Worm (Caenorhabditis elegans) whole organism, midembryonic: ENCODE results near the gene figl-1.

Experiments
- T22C8.4 ChIP-seq: fragments of 200-800 bp; sonication (Bioruptor generic); IDR thresholded peaks from 2 replicates; pipeline ENCODE4 v1.3.6; 2022; ENCODE audit warnings: missing genetic modification characterization, missing compliant biosample characterization
- cog-1 ChIP-seq: sonication (generic microtip); optimal IDR thresholded peaks from 2 replicates; lab custom pipeline; 2016; ENCODE audit warnings: missing genetic modification characterization, missing compliant biosample characterization
- flt-1 ChIP-seq: fragments of 200-800 bp; sonication (Bioruptor generic); IDR thresholded peaks from 2 replicates; pipeline ENCODE4 v1.3.6; 2022; ENCODE audit warnings: missing genetic modification characterization, missing compliant biosample characterization
- klf-2 ChIP-seq: fragments of 200-800 bp; sonication (Bioruptor generic); conservative IDR thresholded peaks from 2 replicates; pipeline ENCODE4 v1.3.6; 2022; ENCODE audit warnings: missing genetic modification reagents, missing genetic modification characterization, missing compliant biosample characterization
- med-1 ChIP-seq: sonication (generic microtip); optimal IDR thresholded peaks from 2 replicates; lab custom pipeline; 2017; ENCODE audit warnings: missing genetic modification characterization, mild to moderate bottlenecking, missing compliant biosample characterization, antibody characterized with exemption, missing genetic modification reagents; ENCODE audit not compliant: insufficient read depth
- ref-1 ChIP-seq: fragments of 200-800 bp; sonication (Bioruptor generic); conservative IDR thresholded peaks from 2 replicates; pipeline ENCODE4 v1.3.6; 2022; ENCODE audit warnings: missing genetic modification reagents, missing genetic modification characterization, missing compliant biosample characterization
- tab-1 ChIP-seq: fragments of 200-800 bp; sonication (Bioruptor generic); IDR thresholded peaks from 2 replicates; pipeline ENCODE4 v1.3.6; 2022; ENCODE audit warnings: missing genetic modification characterization, missing compliant biosample characterization
- ztf-23 ChIP-seq: fragments of 200-800 bp; sonication (Bioruptor generic); IDR thresholded peaks from 2 replicates; pipeline ENCODE4 v1.3.6; 2022; ENCODE audit warnings: missing genetic modification reagents, missing genetic modification characterization, missing compliant biosample characterization
- ztf-29 ChIP-seq: fragments of 200-800 bp; sonication (Bioruptor generic); IDR thresholded peaks from 2 replicates; pipeline ENCODE4 v1.3.6; 2022; ENCODE audit warnings: missing genetic modification reagents, missing genetic modification characterization, missing compliant biosample characterization

figl-1 gene

ce11 chrV:4373656-4374055, 27.9 kb upstream of the figl-1 start:
- no peak for TF ChIP-seq tab-1 (GFP tag; lab: Robert Waterston, UW)
- TF ChIP-seq ref-1, result no peak
- no peak for TF ChIP-seq cog-1
- no peak for TF ChIP-seq ztf-23
- no peak for TF ChIP-seq klf-2
- no peak for TF ChIP-seq T22C8.4 (GFP tag; lab: Robert Waterston, UW)
- no peak for TF ChIP-seq med-1 (GFP tag; lab: Kevin White, UChicago)
- no peak for TF ChIP-seq ztf-29 (GFP tag; lab: Robert Waterston, UW)
- no peak for TF ChIP-seq flt-1

ce11 chrV:4372986-4373385, 27.2 kb upstream of the figl-1 start:
- TF ChIP-seq med-1 (GFP tag; lab: Kevin White, UChicago), result no peak
- no peak for TF ChIP-seq cog-1
- no peak for TF ChIP-seq klf-2
- no peak for TF ChIP-seq ref-1
- TF ChIP-seq flt-1, result no peak
- TF ChIP-seq tab-1 (GFP tag; lab: Robert Waterston, UW), result no peak
- no peak for TF ChIP-seq T22C8.4 (GFP tag; lab: Robert Waterston, UW)

- TF ChIP-seq T22C8.4 (GFP tag; lab: Robert Waterston, UW), result no peak
These were observed 25.6 kb upstream of the figl-1 start, which contains the start of the genes gmpr-1 and fipp-1 for ce11 chrV:4371309-4371933. Gene gmpr-1 (minus strand): TSS chrV:4371383. Gene fipp-1 (plus strand): TSS chrV:4371807.

ce11 chrV:4370515-4370914, 24.7 kb upstream of the figl-1 start:
- TF ChIP-seq med-1 (GFP tag; lab: Kevin White, UChicago) (no peak), ztf-29 (GFP tag; lab: Robert Waterston, UW) (no peak), ztf-23 (no peak), klf-2 (no peak), flt-1 (no peak), tab-1 (GFP tag; lab: Robert Waterston, UW) (no peak), ref-1 (no peak), T22C8.4 (GFP tag; lab: Robert Waterston, UW) (no peak)

DNA sequence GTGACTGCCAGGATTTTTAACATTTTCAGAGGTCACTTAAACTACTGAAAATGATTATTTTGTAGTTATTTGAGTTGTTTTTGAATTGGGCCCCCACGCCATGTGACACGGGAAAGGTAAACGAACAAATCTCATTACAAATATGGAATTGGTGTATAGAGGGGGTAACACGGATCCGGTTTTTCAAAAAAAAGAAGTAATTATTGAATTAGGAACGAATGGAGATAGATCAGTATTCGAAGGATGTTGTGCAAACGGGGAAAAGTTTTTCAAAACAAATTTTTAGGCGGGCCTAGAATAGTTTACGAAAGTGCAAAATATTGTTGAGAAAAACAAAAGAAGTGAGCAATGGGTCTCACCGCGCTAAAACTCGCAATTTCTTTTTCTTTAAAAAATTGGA, 20.6 kb upstream of the figl-1 start, which contains the start of gene F32D1.11:
Gene F32D1.11, minus strand, starts transcription at position 101 of the 400 bp plus-strand sequence.
- TF ChIP-seq ref-1 (no peak), klf-2 (no peak), tab-1 (GFP tag; lab: Robert Waterston, UW) (no peak), ztf-23 (no peak), ztf-29 (GFP tag; lab: Robert Waterston, UW) (no peak), cog-1 (no peak), flt-1 (no peak), med-1 (GFP tag; lab: Kevin White, UChicago) (no peak), T22C8.4 (GFP tag; lab: Robert Waterston, UW) (no peak)

ce11 chrV:4364517-4364916, 18.7 kb upstream of the figl-1 start, which contains the start of gene grl-13:
Gene grl-13 (minus strand): TSS chrV:4364617.
- no peak for TF ChIP-seq T22C8.4 (GFP tag; lab: Robert Waterston, UW)
- no peak for TF ChIP-seq klf-2
- no peak for TF ChIP-seq ztf-29 (GFP tag; lab: Robert Waterston, UW)
- no peak for TF ChIP-seq cog-1
- no peak for TF ChIP-seq ref-1
- no peak for TF ChIP-seq flt-1
- TF ChIP-seq tab-1 (GFP tag; lab: Robert Waterston, UW), result no peak
- no peak for TF ChIP-seq ztf-23

DNA sequence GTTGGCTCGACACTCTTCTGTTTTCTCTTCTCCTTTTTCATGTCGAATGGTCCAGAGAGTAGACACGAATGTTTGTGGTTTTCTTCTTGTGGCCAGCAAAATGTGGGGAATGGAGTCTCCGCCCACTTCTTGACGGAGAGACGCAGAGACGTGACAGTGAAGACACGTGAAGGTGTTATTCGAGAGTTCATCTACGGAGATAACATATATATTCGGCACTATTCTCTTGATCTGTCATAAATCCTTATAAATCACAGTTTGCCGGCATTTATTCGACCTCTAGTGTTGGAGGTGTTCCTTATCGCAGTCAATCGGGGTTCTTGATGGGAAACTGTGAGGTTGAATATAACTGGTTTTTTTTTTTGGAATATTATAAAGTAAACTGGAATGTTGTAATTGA, 15.7 kb upstream of the figl-1 start, which contains the start of gene F32D1.3:
Gene F32D1.3, minus strand, starts transcription at position 65 of the 400 bp plus-strand sequence.
- TF ChIP-seq ztf-29 (GFP tag; lab: Robert Waterston, UW), result no peak
- TF ChIP-seq klf-2, result no peak
- no peak for TF ChIP-seq T22C8.4 (GFP tag; lab: Robert Waterston, UW)
- TF ChIP-seq cog-1, result no peak
- TF ChIP-seq ztf-23, result no peak
- no peak for TF ChIP-seq ref-1
- TF ChIP-seq tab-1 (GFP tag; lab: Robert Waterston, UW), result no peak
- no peak for TF ChIP-seq flt-1
- TF ChIP-seq med-1 (GFP tag; lab: Kevin White, UChicago), result no peak

- no peak for TF ChIP-seq T22C8.4 (GFP tag; lab: Robert Waterston, UW)
- TF ChIP-seq tab-1 (GFP tag; lab: Robert Waterston, UW), result no peak
- TF ChIP-seq ref-1, result no peak
- no peak for TF ChIP-seq med-1 (GFP tag; lab: Kevin White, UChicago)
- TF ChIP-seq klf-2, result no peak
- no peak for TF ChIP-seq ztf-29 (GFP tag; lab: Robert Waterston, UW)
These were observed 14.2 kb upstream of the figl-1 start for ce11 chrV:4360018-4360417.

- no peak for TF ChIP-seq cog-1
- no peak for TF ChIP-seq klf-2
- no peak for TF ChIP-seq T22C8.4 (GFP tag; lab: Robert Waterston, UW)
- TF ChIP-seq ref-1, result no peak
- no peak for TF ChIP-seq ztf-29 (GFP tag; lab: Robert Waterston, UW)
- no peak for TF ChIP-seq med-1 (GFP tag; lab: Kevin White, UChicago)
- no peak for TF ChIP-seq tab-1 (GFP tag; lab: Robert Waterston, UW)
- TF ChIP-seq ztf-23, result no peak
- TF ChIP-seq flt-1, result no peak
These were observed 13.3 kb upstream of the figl-1 start for ce11 chrV:4359127-4359526.

DNA sequence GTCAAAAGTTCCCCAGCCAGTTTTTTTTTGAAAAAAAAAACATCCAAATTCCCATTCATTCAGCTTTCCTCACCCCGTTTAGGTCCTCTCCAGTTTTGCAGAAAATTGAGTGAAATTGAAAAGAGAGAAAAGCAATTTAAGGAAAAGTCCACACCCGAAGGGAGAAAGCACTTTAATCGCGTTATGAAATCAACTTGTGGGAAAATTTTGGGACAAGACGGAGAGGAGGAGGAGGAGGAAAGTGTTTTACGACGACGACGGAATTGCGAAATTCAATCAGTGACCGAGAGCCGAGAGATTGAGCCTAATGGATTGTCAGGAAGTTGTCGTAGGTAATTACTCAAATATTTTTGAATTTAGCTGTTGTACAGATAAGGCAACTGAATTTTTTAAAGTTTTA, 11.6 kb upstream of the figl-1 start:
- TF ChIP-seq cog-1 (peak; percentile 11), ztf-23 (no peak), med-1 (GFP tag; lab: Kevin White, UChicago) (no peak), T22C8.4 (GFP tag; lab: Robert Waterston, UW) (no peak), klf-2 (no peak), ztf-29 (GFP tag; lab: Robert Waterston, UW) (no peak), ref-1 (no peak)
